Worm (Caenorhabditis elegans) whole organism, L1 larva: ENCODE data around the gene ldp-1.
A peak's percentile ranks its signal among the peaks of the same experiment; 100 is the strongest.

Experiments
- C16A3.4 ChIP-seq: fragments of 150-350 bp; optimal IDR thresholded peaks from 2 replicates; lab custom pipeline; 2014; ENCODE audit warnings: missing biosample characterization, missing genetic modification characterization
- Y116A8C.19 ChIP-seq: sonication (generic microtip); optimal IDR thresholded peaks from 2 replicates; lab custom pipeline; 2016; ENCODE audit warnings: missing compliant biosample characterization, missing genetic modification characterization, borderline replicate concordance
- aha-1 ChIP-seq: fragments of 150-350 bp; optimal IDR thresholded peaks from 2 replicates; lab custom pipeline; 2014; ENCODE audit warnings: missing biosample characterization, missing genetic modification characterization
- aly-2 ChIP-seq: fragments of 150-350 bp; optimal IDR thresholded peaks from 2 replicates; lab custom pipeline; 2014; ENCODE audit warnings: missing biosample characterization, missing genetic modification characterization
- ama-1 ChIP-seq: fragments of 150-350 bp; optimal IDR thresholded peaks from 2 replicates; lab custom pipeline; 2014
- blmp-1 ChIP-seq: fragments of 150-350 bp; optimal IDR thresholded peaks from 2 replicates; lab custom pipeline; 2014; ENCODE audit warnings: missing biosample characterization, missing genetic modification characterization
- ceh-63 ChIP-seq: fragments of 200-800 bp; sonication (Bioruptor generic); optimal IDR thresholded peaks from 2 replicates; lab custom pipeline; 2018; ENCODE audit warnings: mild to moderate bottlenecking, missing genetic modification characterization, missing compliant biosample characterization
- ceh-82 ChIP-seq, 3 experiments: fragments of 150-350 bp in 1 of 3; sonication (generic microtip) in 2 of 3; optimal IDR thresholded peaks; 2 replicates each; lab custom pipeline; 2014 to 2017; ENCODE audit warnings: missing biosample characterization in 3 of 3, missing genetic modification characterization in 3 of 3
- dpl-1 ChIP-seq, 3 experiments: fragments of 150-350 bp in 2 of 3; sonication (generic microtip) in 1 of 3; optimal IDR thresholded peaks; 2 replicates each; lab custom pipeline; 2014 to 2017; ENCODE audit warnings: missing biosample characterization in 3 of 3, missing genetic modification characterization in 3 of 3, missing genetic modification reagents in 3 of 3
- efl-1 ChIP-seq, 4 experiments: fragments of 150-350 bp; optimal IDR thresholded peaks in 3 of 4; peaks in 1 of 4; 1 replicate in 1 of 4; 2 replicates in 3 of 4; lab custom pipeline; 2014; ENCODE audit warnings: missing biosample characterization in 2 of 4, missing genetic modification characterization in 2 of 4, missing genetic modification reagents in 2 of 4
- egl-13 ChIP-seq: sonication (generic microtip); optimal IDR thresholded peaks from 2 replicates; lab custom pipeline; 2016; ENCODE audit warnings: missing genotype, missing genetic modification reagents, missing genetic modification characterization, missing compliant biosample characterization
- ets-5 ChIP-seq: fragments of 200-800 bp; sonication (Bioruptor generic); IDR thresholded peaks from 2 replicates; pipeline ENCODE4 v1.3.6; 2022; ENCODE audit warnings: missing genetic modification characterization, missing compliant biosample characterization
- fkh-10 ChIP-seq: sonication (generic microtip); optimal IDR thresholded peaks from 2 replicates; lab custom pipeline; 2017; ENCODE audit warnings: missing biosample characterization, missing genetic modification reagents, missing genetic modification characterization
- fkh-8 ChIP-seq: sonication (generic microtip); optimal IDR thresholded peaks from 2 replicates; lab custom pipeline; 2016; ENCODE audit warnings: mild to moderate bottlenecking, missing genetic modification characterization, missing compliant biosample characterization
- fos-1 ChIP-seq: fragments of 150-350 bp; optimal IDR thresholded peaks from 2 replicates; lab custom pipeline; 2014; ENCODE audit warnings: missing biosample characterization, missing genetic modification characterization
- hpl-2 ChIP-seq: fragments of 150-350 bp; optimal IDR thresholded peaks from 2 replicates; lab custom pipeline; 2014; ENCODE audit warnings: missing biosample characterization, missing genetic modification reagents, missing genetic modification characterization
- lin-13 ChIP-seq: fragments of 150-350 bp; optimal IDR thresholded peaks from 2 replicates; lab custom pipeline; 2014; ENCODE audit warnings: missing biosample characterization, missing genetic modification reagents, missing genetic modification characterization
- lin-15B ChIP-seq: fragments of 150-350 bp; sonication (generic microtip); optimal IDR thresholded peaks from 3 replicates; lab custom pipeline; 2014; ENCODE audit warnings: missing biosample characterization, missing genetic modification characterization
- lin-35 ChIP-seq, 2 experiments: fragments of 150-350 bp; optimal IDR thresholded peaks; 2 replicates each; lab custom pipeline; 2014; ENCODE audit warnings: missing biosample characterization in 2 of 2, missing genetic modification characterization in 2 of 2, missing genetic modification reagents in 2 of 2
- mab-9 ChIP-seq: fragments of 200-800 bp; sonication (Bioruptor generic); IDR thresholded peaks from 2 replicates; pipeline ENCODE4 v1.3.6; 2022; ENCODE audit warnings: missing genetic modification reagents, missing genetic modification characterization, missing compliant biosample characterization
- nhr-11 ChIP-seq: fragments of 150-350 bp; optimal IDR thresholded peaks from 2 replicates; lab custom pipeline; 2014; ENCODE audit warnings: missing biosample characterization, missing genetic modification characterization
- nhr-20 ChIP-seq: sonication (generic microtip); optimal IDR thresholded peaks from 2 replicates; lab custom pipeline; 2016; ENCODE audit warnings: mild to moderate bottlenecking, missing genetic modification characterization, missing compliant biosample characterization
- nhr-237 ChIP-seq: fragments of 150-350 bp; optimal IDR thresholded peaks from 2 replicates; lab custom pipeline; 2014; ENCODE audit warnings: missing biosample characterization, missing genetic modification characterization
- nhr-76 ChIP-seq: sonication (generic microtip); optimal IDR thresholded peaks from 2 replicates; lab custom pipeline; 2017; ENCODE audit warnings: missing biosample characterization, missing genetic modification characterization
- nhr-77 ChIP-seq: fragments of 150-350 bp; optimal IDR thresholded peaks from 2 replicates; lab custom pipeline; 2014; ENCODE audit warnings: missing biosample characterization, missing genetic modification characterization
- nhr-85 ChIP-seq: sonication (generic microtip); peaks from one replicate; lab custom pipeline; 2016; ENCODE audit warnings: missing genetic modification characterization, inconsistent platforms, missing compliant biosample characterization
- pqm-1 ChIP-seq: sonication (generic microtip); optimal IDR thresholded peaks from 3 replicates; lab custom pipeline; 2017; ENCODE audit warnings: missing biosample characterization, missing genetic modification characterization
- rnt-1 ChIP-seq: sonication (generic microtip); optimal IDR thresholded peaks from 2 replicates; lab custom pipeline; 2016; ENCODE audit warnings: mild to moderate bottlenecking, missing genetic modification characterization, moderate library complexity, missing compliant biosample characterization
- skn-1 ChIP-seq: fragments of 150-350 bp; optimal IDR thresholded peaks from 2 replicates; lab custom pipeline; 2014; ENCODE audit warnings: missing biosample characterization, missing genetic modification characterization
- sptf-1 ChIP-seq: fragments of 150-350 bp; optimal IDR thresholded peaks from 2 replicates; lab custom pipeline; 2014; ENCODE audit warnings: missing biosample characterization, missing genetic modification characterization
- sup-37 ChIP-seq: fragments of 200-800 bp; sonication (Bioruptor generic); optimal IDR thresholded peaks from 2 replicates; lab custom pipeline; 2018; ENCODE audit warnings: mild to moderate bottlenecking, missing genetic modification characterization, missing compliant biosample characterization
- swsn-7 ChIP-seq: sonication (generic microtip); optimal IDR thresholded peaks from 2 replicates; lab custom pipeline; 2016; ENCODE audit warnings: missing genetic modification characterization, missing compliant biosample characterization
- tbx-2 ChIP-seq: sonication (generic microtip); optimal IDR thresholded peaks from 2 replicates; lab custom pipeline; 2016; ENCODE audit warnings: missing genetic modification characterization, missing compliant biosample characterization
- unc-130 ChIP-seq: fragments of 150-350 bp; optimal IDR thresholded peaks from 2 replicates; lab custom pipeline; 2017; ENCODE audit warnings: missing biosample characterization, missing genetic modification characterization, inconsistent platforms
- unc-98 ChIP-seq: fragments of 200-800 bp; sonication (Bioruptor generic); IDR thresholded peaks from 2 replicates; pipeline ENCODE4 v1.3.6; 2022; ENCODE audit warnings: missing genetic modification characterization, missing compliant biosample characterization
- vab-15 ChIP-seq: sonication (generic microtip); optimal IDR thresholded peaks from 2 replicates; lab custom pipeline; 2017; ENCODE audit warnings: missing genotype, mild to moderate bottlenecking, missing genetic modification characterization, missing compliant biosample characterization
- xbp-1 ChIP-seq: sonication (generic microtip); optimal IDR thresholded peaks from 2 replicates; lab custom pipeline; 2016; ENCODE audit warnings: missing genetic modification characterization, missing compliant biosample characterization
- zip-4 ChIP-seq: fragments of 200-800 bp; sonication (Bioruptor generic); optimal IDR thresholded peaks from 2 replicates; lab custom pipeline; 2018; ENCODE audit warnings: mild to moderate bottlenecking, missing genetic modification characterization, moderate library complexity, missing compliant biosample characterization

Gene ldp-1

DNA sequence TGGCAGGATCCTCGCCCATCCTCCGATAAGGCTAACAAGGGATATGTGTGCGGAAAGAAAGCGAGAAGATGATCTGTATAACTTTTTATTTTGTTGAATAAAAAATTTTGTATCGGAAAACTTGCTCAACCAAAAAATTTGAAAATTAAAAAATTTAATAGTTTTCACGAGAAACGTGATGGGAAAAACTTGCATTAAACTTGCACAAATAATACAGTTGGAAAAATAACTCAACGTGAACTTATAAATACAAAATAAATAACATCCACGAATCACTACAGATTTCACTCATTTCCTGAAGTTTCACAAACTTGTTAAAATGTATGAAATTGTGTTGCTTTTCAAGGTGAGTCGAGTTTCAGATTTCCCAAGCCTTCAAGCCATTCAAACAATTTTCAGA lies 28.3 kb upstream of the ldp-1 start, which contains the start of gene F36F12.7:
Gene F36F12.7, plus strand, starts transcription at position 301 of the 400 bp plus-strand sequence.
- no peak for TF ChIP-seq pqm-1 (tag; lab: Kevin White, UChicago)
- TF ChIP-seq blmp-1 (tag; lab: Kevin White, UChicago): no peak
- no peak for TF ChIP-seq ceh-63
- no peak for TF ChIP-seq sup-37 (GFP tag; lab: Kevin White, UChicago)
- no peak for TF ChIP-seq unc-130 (tag; lab: Kevin White, UChicago)
- TF ChIP-seq nhr-77 (tag; lab: Kevin White, UChicago): no peak
- no peak for TF ChIP-seq xbp-1
- no peak for TF ChIP-seq C16A3.4 (tag; lab: Kevin White, UChicago)
- TF ChIP-seq Y116A8C.19 (tag; lab: Kevin White, UChicago): no peak
- TF ChIP-seq ets-5: no peak
- TF ChIP-seq zip-4 (GFP tag; lab: Kevin White, UChicago): no peak
- TF ChIP-seq mab-9 (GFP tag; lab: Robert Waterston, UW): no peak
- TF ChIP-seq fkh-8 (tag; lab: Kevin White, UChicago): no peak
- TF ChIP-seq aha-1 (tag; lab: Kevin White, UChicago): no peak
- TF ChIP-seq fos-1 (tag; lab: Kevin White, UChicago): no peak
- TF ChIP-seq tbx-2 (tag; lab: Kevin White, UChicago): no peak

DNA sequence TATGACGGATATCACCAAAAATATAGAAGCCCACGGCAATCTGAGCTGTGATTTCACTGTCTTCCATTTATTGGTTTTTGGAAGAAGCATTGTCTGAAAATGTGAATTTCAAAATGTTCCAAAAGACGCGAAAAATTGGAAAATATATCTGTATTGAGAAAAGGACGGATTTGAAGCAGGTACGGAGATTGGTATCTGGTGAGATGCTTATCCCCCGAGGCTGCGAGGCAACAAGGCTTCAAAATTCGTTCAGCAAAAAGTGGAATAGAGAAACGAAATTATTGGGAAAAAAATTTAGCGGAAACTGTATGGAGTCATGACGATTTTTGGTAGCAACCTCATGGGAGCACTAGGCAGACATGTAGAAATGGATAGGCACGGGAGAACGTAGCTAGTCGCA lies 24.2 kb upstream of the ldp-1 start, which contains the start of gene F36F12.1:
Gene F36F12.1, minus strand, starts transcription at position 101 of the 400 bp plus-strand sequence.
- TF ChIP-seq sptf-1 (tag; lab: Kevin White, UChicago): no peak
- TF ChIP-seq efl-1 (optimal IDR thresholded peaks at IDR 0.05; lab: Kevin White, UChicago): no peak
- TF ChIP-seq efl-1 (GFP tag; optimal IDR thresholded peaks at IDR 0.05 in 1 of 2; lab: Kevin White, UChicago): peak in 1 of 2 experiments; percentile 55

DNA sequence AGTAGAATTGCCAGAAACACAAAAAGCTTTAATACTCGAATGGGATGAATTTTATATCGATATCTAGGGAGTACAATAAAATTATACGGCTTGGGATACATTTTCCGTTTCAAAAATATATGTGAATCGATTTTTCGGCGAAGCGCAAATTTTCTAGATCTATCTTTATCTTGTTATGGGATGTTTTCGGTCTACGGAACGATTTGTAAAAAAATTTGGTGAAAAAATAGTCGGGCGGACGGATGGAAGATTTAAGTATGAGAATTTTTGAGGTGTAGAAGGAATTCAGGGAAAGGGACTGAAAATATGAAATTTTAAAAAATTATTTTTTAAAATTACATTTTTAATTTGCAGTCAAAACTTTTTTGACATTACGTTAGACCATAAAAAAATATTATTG lies 21.4 kb upstream of the ldp-1 start, which contains the start of gene F22F7.4:
Gene F22F7.4, minus strand, starts transcription at position 101 of the 400 bp plus-strand sequence.
- TF ChIP-seq lin-15B (tag; lab: Kevin White, UChicago): no peak
- TF ChIP-seq aly-2 (tag; lab: Kevin White, UChicago): no peak
- TF ChIP-seq nhr-76 (tag; lab: Kevin White, UChicago): no peak
- no peak for TF ChIP-seq aha-1 (tag; lab: Kevin White, UChicago)
- TF ChIP-seq efl-1 (optimal IDR thresholded peaks at IDR 0.05; lab: Kevin White, UChicago): no peak
- no peak for TF ChIP-seq efl-1 (GFP tag; optimal IDR thresholded peaks at IDR 0.05 in 1 of 2; lab: Kevin White, UChicago)
- no peak for TF ChIP-seq mab-9 (GFP tag; lab: Robert Waterston, UW)
- TF ChIP-seq hpl-2 (GFP tag; lab: Kevin White, UChicago): no peak
- TF ChIP-seq zip-4 (GFP tag; lab: Kevin White, UChicago): no peak
- no peak for TF ChIP-seq unc-98
- no peak for TF ChIP-seq ama-1 (lab: Kevin White, UChicago)

DNA sequence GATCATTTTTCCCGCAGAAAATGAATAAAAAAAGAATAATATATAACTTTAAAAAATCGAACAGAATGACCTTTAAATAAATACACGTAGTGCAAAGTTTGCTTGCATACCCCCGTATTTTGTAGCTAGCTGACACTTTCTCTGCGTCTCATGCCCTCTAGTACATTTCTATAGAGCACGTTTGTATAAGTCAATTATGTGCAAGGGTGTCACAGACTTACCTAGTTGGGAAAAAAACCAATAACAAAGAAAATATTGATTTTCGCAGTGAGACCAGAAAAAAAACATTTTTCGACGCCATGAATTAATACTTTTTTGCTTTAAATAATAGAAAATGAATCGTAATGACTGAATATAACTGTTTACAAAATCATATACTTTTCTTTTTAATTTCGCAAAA lies 18.0 kb upstream of the ldp-1 start, which contains the start of gene ckb-4:
Gene ckb-4, minus strand, starts transcription at position 140 of the 400 bp plus-strand sequence.
- TF ChIP-seq nhr-85 (tag; lab: Kevin White, UChicago) (peak; percentile 47), C16A3.4 (tag; lab: Kevin White, UChicago) (peak; percentile 30), lin-13 (peak; percentile 13), nhr-11 (no peak), dpl-1 (GFP tag; optimal IDR thresholded peaks at IDR 0.05; lab: Kevin White, UChicago) (peak; percentile 9 to 69 (median 29)), fkh-10 (GFP tag; lab: Kevin White, UChicago) (no peak), lin-15B (tag; lab: Kevin White, UChicago) (peak; percentile 41), ceh-82 (tag; optimal IDR thresholded peaks at IDR 0.05; lab: Kevin White, UChicago) (peak in 1 of 3 experiments; percentile 46), blmp-1 (tag; lab: Kevin White, UChicago) (peak; percentile 16), rnt-1 (peak; percentile 5), xbp-1 (peak; percentile 26), vab-15 (tag; lab: Kevin White, UChicago) (peak; percentile 11), nhr-20 (peak; percentile 42), efl-1 (optimal IDR thresholded peaks at IDR 0.05; lab: Kevin White, UChicago) (peak; percentile 59 to 70), efl-1 (GFP tag; optimal IDR thresholded peaks at IDR 0.05 in 1 of 2; lab: Kevin White, UChicago) (peak; percentile 54 to 85), nhr-77 (tag; lab: Kevin White, UChicago) (peak; percentile 15), swsn-7 (tag; lab: Kevin White, UChicago) (no peak), lin-35 (GFP tag; optimal IDR thresholded peaks at IDR 0.05; lab: Kevin White, UChicago) (peak; percentile 48 to 66), egl-13 (tag; lab: Kevin White, UChicago) (no peak), skn-1 (tag; lab: Kevin White, UChicago) (peak; percentile 11), nhr-237 (no peak)
